Worm (Caenorhabditis elegans) whole organism, L2 larva: ENCODE measurements around the gene ZC132.3.
"Not testable (repeated sequence)": the region's sequence is repeated elsewhere in the genome, so short reads cannot be mapped to it uniquely, and the experiment has no call there.

Experiments
- C34F6.9 ChIP-seq: fragments of 150-350 bp; optimal IDR thresholded peaks from 2 replicates; lab custom pipeline; 2014; ENCODE audit warnings: missing biosample characterization, missing genetic modification characterization
- Y55F3AM.14 ChIP-seq: fragments of 200-800 bp; sonication (Bioruptor generic); optimal IDR thresholded peaks from 2 replicates; lab custom pipeline; 2018; ENCODE audit warnings: mild to moderate bottlenecking, missing genetic modification characterization, missing compliant biosample characterization
- ZK546.5 ChIP-seq: sonication (generic microtip); optimal IDR thresholded peaks from 2 replicates; lab custom pipeline; 2017; ENCODE audit warnings: missing biosample characterization, missing genetic modification characterization
- alr-1 ChIP-seq: fragments of 150-350 bp; optimal IDR thresholded peaks from 2 replicates; lab custom pipeline; 2014; ENCODE audit warnings: missing biosample characterization, missing genetic modification characterization
- aly-2 ChIP-seq: fragments of 150-350 bp; optimal IDR thresholded peaks from 2 replicates; lab custom pipeline; 2014; ENCODE audit warnings: missing biosample characterization, missing genetic modification characterization
- ama-1 ChIP-seq: fragments of 150-350 bp; optimal IDR thresholded peaks from 2 replicates; lab custom pipeline; 2018; ENCODE audit warnings: inconsistent platforms
- blmp-1 ChIP-seq: sonication (generic microtip); optimal IDR thresholded peaks from 2 replicates; lab custom pipeline; 2017; ENCODE audit warnings: missing genetic modification characterization, mild to moderate bottlenecking, missing compliant biosample characterization, antibody characterized with exemption, moderate library complexity; ENCODE audit not compliant: insufficient read depth
- ceh-16 ChIP-seq: fragments of 150-350 bp; optimal IDR thresholded peaks from 2 replicates; lab custom pipeline; 2014; ENCODE audit warnings: missing biosample characterization, missing genetic modification characterization
- crh-2 ChIP-seq: sonication (generic microtip); optimal IDR thresholded peaks from 2 replicates; lab custom pipeline; 2017; ENCODE audit warnings: missing biosample characterization, missing genetic modification characterization
- dmd-4 ChIP-seq: sonication (generic microtip); optimal IDR thresholded peaks from 2 replicates; lab custom pipeline; 2017; ENCODE audit warnings: missing biosample characterization, missing genetic modification characterization
- elt-1 ChIP-seq: fragments of 150-350 bp; optimal IDR thresholded peaks from 2 replicates; lab custom pipeline; 2014; ENCODE audit warnings: missing biosample characterization, missing genetic modification characterization
- fos-1 ChIP-seq: fragments of 150-350 bp; optimal IDR thresholded peaks from 2 replicates; lab custom pipeline; 2014; ENCODE audit warnings: missing biosample characterization, missing genetic modification characterization
- gmeb-1 ChIP-seq: fragments of 150-350 bp; optimal IDR thresholded peaks from 2 replicates; lab custom pipeline; 2014; ENCODE audit warnings: missing biosample characterization, missing genetic modification characterization
- mab-5 ChIP-seq: fragments of 150-350 bp; optimal IDR thresholded peaks from 2 replicates; lab custom pipeline; 2014; ENCODE audit warnings: missing biosample characterization, missing genetic modification characterization
- mdl-1 ChIP-seq, 2 experiments: fragments of 150-350 bp in 1 of 2; sonication (generic microtip) in 1 of 2; optimal IDR thresholded peaks; 2 replicates each; lab custom pipeline; 2017; ENCODE audit warnings: missing biosample characterization in 2 of 2, missing genetic modification characterization in 2 of 2
- nhr-10 ChIP-seq: sonication (generic microtip); optimal IDR thresholded peaks from 2 replicates; lab custom pipeline; 2017; ENCODE audit warnings: missing biosample characterization, missing genetic modification characterization
- nhr-12 ChIP-seq: fragments of 150-350 bp; optimal IDR thresholded peaks from 2 replicates; lab custom pipeline; 2014; ENCODE audit warnings: missing biosample characterization, missing genetic modification characterization
- nhr-21 ChIP-seq: fragments of 150-350 bp; optimal IDR thresholded peaks from 2 replicates; lab custom pipeline; 2014; ENCODE audit warnings: missing biosample characterization, missing genetic modification characterization
- nhr-23 ChIP-seq: fragments of 150-350 bp; optimal IDR thresholded peaks from 2 replicates; lab custom pipeline; 2014; ENCODE audit warnings: missing biosample characterization, missing genetic modification reagents, missing genetic modification characterization
- nhr-237 ChIP-seq: fragments of 150-350 bp; optimal IDR thresholded peaks from 2 replicates; lab custom pipeline; 2014; ENCODE audit warnings: missing biosample characterization, missing genetic modification characterization
- nhr-77 ChIP-seq: fragments of 150-350 bp; optimal IDR thresholded peaks from 2 replicates; lab custom pipeline; 2014; ENCODE audit warnings: missing biosample characterization, missing genetic modification characterization
- peb-1 ChIP-seq: fragments of 150-350 bp; optimal IDR thresholded peaks from 2 replicates; lab custom pipeline; 2014; ENCODE audit warnings: missing biosample characterization, missing genetic modification characterization
- skn-1 ChIP-seq: sonication (generic microtip); optimal IDR thresholded peaks from 2 replicates; lab custom pipeline; 2017; ENCODE audit warnings: missing biosample characterization, missing genetic modification characterization
- sma-3 ChIP-seq: sonication (generic microtip); optimal IDR thresholded peaks from 2 replicates; lab custom pipeline; 2016; ENCODE audit warnings: missing genetic modification reagents, missing genetic modification characterization, missing compliant biosample characterization
- snpc-4 ChIP-seq: fragments of 150-350 bp; optimal IDR thresholded peaks from 2 replicates; lab custom pipeline; 2014; ENCODE audit warnings: missing biosample characterization, missing genetic modification characterization
- unc-39 ChIP-seq: fragments of 150-350 bp; optimal IDR thresholded peaks from 2 replicates; lab custom pipeline; 2014; ENCODE audit warnings: missing biosample characterization, missing genetic modification characterization
- unc-55 ChIP-seq: fragments of 150-350 bp; sonication (generic microtip); optimal IDR thresholded peaks from 3 replicates; lab custom pipeline; 2014; ENCODE audit warnings: missing biosample characterization, missing genetic modification reagents, missing genetic modification characterization
- unc-62 ChIP-seq: fragments of 150-350 bp; optimal IDR thresholded peaks from 2 replicates; lab custom pipeline; 2014; ENCODE audit warnings: missing biosample characterization, missing genetic modification reagents, missing genetic modification characterization
- zag-1 ChIP-seq: fragments of 150-350 bp; optimal IDR thresholded peaks from 2 replicates; lab custom pipeline; 2014; ENCODE audit warnings: missing biosample characterization, missing genetic modification characterization
- ztf-1 ChIP-seq: fragments of 200-800 bp; sonication (Bioruptor generic); conservative IDR thresholded peaks from 2 replicates; pipeline ENCODE4 v1.3.6; 2022; ENCODE audit warnings: missing genetic modification characterization, missing compliant biosample characterization
- ztf-11 ChIP-seq: sonication (generic microtip); optimal IDR thresholded peaks from 2 replicates; lab custom pipeline; 2017; ENCODE audit warnings: missing biosample characterization, missing genetic modification characterization
- ztf-4 ChIP-seq: fragments of 150-350 bp; optimal IDR thresholded peaks from 2 replicates; lab custom pipeline; 2014; ENCODE audit warnings: missing biosample characterization, missing genetic modification characterization

ZC132.3 gene

DNA sequence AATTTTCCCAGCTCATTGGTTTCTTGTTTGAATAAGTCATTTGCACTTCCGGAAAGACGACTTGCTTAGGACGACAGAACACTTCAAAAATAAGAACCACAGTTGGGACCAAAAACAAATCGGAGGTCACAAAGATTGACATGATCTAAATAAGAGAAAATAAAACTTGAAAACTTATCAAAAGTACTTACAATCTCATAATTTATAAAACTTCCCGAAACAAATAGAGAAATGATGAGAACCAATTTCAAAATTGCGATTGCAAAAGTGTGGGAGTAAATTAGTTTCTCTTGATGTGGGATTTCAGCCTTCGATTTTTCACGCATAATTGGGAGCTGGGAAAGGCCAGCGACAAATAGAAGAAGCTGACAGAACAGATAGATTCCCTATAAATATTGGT lies 1.1 kb downstream of the ZC132.3 start, which contains the start of gene ZC132.11:
ZC132.11 (minus strand) TSS at position 101 of the 400 bp plus-strand sequence.
- TF ChIP-seq alr-1, result no peak
- TF ChIP-seq peb-1, result no peak
- TF ChIP-seq mdl-1 (tag; optimal IDR thresholded peaks at IDR 0.05; lab: Kevin White, UChicago), result no peak
- TF ChIP-seq gmeb-1 (tag; lab: Kevin White, UChicago), result no peak
- no peak for TF ChIP-seq unc-39

DNA sequence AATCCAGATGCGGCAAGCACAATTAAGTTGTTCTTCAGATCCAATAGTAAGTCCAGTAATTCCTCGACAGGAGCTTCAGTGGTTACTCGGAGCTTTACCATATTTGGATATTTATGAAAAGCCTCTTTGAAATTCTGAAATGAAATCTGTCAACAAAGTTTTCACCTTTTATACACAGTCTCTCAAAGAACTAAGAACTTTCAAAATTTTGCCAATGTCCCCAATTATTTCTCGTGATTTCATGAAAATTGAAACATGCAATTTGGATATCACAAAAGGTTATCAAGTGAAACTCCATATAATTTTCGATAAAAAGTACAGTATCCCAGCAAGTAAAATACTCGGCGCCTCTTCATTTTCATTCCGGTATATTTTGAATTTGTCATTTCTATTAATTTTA lies 3.7 kb downstream of the ZC132.3 start, which contains the start of gene F47D2.11:
F47D2.11 (minus strand) TSS at position 101 of the 400 bp plus-strand sequence.
- TF ChIP-seq ama-1 (lab: Kevin White, UChicago) (no peak), ZK546.5 (no peak), blmp-1 (no peak), ztf-1 (GFP tag; lab: Robert Waterston, UW) (no peak), nhr-237 (tag; lab: Kevin White, UChicago) (no peak), Y55F3AM.14 (GFP tag; lab: Kevin White, UChicago) (no peak), elt-1 (tag; lab: Kevin White, UChicago) (no peak)

DNA sequence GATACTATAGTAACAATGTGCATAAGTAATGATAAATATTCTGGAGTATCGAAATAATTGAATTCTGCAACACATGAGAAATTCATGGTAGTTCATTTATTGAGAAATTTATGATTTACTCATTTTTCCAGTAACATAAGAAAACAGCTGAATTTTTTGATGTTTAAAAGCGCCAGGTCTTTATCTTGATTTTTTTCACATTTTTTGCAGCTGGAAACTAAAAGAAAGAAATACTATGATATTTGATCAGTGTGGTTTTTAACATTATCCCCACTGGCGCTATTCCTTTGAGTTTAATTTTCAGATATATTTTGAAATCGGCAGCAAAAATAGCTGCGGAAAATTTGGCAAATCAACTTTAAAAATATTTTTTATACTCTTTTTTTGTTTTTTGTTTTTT lies 6.2 kb downstream of the ZC132.3 start, which contains the start of gene srh-194:
srh-194 (minus strand) TSS at position 101 of the 400 bp plus-strand sequence.
- TF ChIP-seq nhr-12; mab-5 (tag; lab: Kevin White, UChicago); snpc-4 (tag; lab: Kevin White, UChicago): not testable (repeated sequence)
- TF ChIP-seq, all 48 proteins: peak for 0; not testable (repeated sequence) for 48

DNA sequence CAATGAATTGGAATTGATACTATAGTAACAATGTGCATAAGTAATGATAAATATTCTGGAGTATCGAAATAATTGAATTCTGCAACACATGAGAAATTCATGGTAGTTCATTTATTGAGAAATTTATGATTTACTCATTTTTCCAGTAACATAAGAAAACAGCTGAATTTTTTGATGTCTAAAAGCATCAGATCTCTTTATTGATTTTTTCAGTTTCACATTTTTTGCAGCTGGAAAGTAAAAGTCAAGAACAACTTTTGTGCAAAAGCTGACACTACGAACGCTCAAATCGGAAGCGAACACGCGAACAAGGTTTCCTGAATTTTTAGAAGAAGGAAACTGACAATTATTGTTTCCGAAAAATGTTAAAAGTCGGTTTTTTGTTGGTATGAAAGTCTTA lies 9.5 kb downstream of the ZC132.3 start, which contains the start of gene srh-193:
srh-193 (minus strand) TSS at position 101 of the 400 bp plus-strand sequence.
- TF ChIP-seq alr-1; aly-2 (tag; lab: Kevin White, UChicago); gmeb-1 (tag; lab: Kevin White, UChicago): not testable (repeated sequence)

DNA sequence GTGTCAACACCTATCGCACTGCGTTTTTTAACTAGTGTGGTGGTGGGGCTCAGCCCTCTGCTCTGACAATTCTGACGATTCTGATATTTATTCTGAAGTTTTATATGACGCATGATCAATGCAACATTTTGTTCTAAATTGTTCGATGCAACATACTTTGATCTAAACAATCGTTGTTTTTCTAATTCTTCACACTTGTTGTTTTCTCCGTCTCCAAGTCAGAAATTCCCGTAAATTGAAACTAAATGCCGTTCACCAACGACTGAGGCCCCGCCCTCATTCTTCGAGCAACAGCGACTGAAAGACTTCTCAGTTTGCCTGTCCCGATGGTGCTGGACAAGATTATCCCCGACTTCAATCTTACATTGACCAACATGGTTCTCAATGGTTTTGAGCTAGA lies 14.9 kb downstream of the ZC132.3 start, which contains the start of gene srt-19:
srt-19 (plus strand) TSS at position 301 of the 400 bp plus-strand sequence.
- TF ChIP-seq C34F6.9, ztf-11, nhr-77 (tag; lab: Kevin White, UChicago): not testable (repeated sequence)
- TF ChIP-seq, all 48 proteins: peak for 0; not testable (repeated sequence) for 48

DNA sequence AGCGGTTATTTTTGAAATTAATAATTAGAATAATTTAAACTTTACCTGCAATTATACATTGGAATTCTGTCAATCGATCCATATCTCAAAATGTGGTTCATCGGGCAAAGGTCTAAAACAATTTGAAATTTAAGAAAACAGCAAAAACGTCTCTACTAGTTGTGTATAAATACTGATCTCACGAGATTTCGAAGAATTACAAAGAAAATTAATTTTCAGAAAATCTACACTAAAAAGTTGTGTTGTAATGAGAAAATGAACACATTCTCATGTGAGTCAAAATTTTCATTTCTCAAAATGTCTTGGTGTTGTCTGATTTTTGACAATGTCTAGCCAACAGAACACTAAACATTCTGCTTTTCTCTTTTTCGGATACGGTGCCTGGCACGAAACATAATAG lies 17.9 kb downstream of the ZC132.3 start, which contains the start of gene srt-37:
srt-37 (minus strand) TSS at position 101 of the 400 bp plus-strand sequence.
- TF ChIP-seq blmp-1; ztf-4 (tag; lab: Kevin White, UChicago); ama-1 (lab: Kevin White, UChicago): not testable (repeated sequence)
- TF ChIP-seq, all 48 proteins: peak for 0; not testable (repeated sequence) for 48

DNA sequence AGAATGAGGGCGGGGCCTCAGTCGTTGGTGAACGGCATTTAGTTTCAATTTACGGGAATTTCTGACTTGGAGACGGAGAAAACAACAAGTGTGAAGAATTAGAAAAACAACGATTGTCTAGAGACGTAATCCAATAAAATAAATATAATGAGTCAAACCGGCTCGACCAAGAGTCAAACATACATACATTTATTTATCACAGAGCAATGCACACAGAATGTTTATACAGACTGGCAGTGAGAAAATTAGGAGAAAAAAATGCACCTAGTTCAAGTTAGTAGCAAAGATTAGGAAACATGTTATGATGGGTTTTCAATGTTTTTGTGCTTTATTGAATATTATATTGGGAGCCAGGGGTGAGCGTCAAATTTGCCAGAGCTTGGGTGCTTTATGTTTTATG lies 20.9 kb downstream of the ZC132.3 start, which contains the start of gene srt-20:
srt-20 (minus strand) TSS at position 101 of the 400 bp plus-strand sequence.
- not testable (repeated sequence) for TF ChIP-seq unc-39; nhr-10 (tag; lab: Kevin White, UChicago); crh-2 (tag; lab: Kevin White, UChicago)

DNA sequence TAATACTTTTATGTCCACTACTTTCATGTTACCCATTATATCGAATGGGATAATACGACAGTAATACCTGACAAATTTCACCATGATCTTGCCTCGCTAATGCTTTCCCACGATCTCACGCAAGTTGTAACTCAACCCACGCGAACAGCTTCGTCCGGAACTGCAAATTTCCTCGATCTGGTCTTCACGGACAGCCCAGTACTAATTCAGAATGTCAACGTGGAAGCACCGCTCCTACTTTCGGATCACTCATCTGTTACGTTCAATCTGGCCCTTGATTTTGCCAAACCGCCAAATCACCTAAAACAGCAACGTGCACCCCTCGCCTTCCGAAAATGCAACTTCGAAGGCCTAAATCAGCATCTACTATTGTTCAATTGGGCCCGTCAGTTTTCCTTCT lies 26.3 kb downstream of the ZC132.3 start:
- TF ChIP-seq nhr-77 (tag; lab: Kevin White, UChicago) (no peak), nhr-237 (tag; lab: Kevin White, UChicago) (no peak), ama-1 (lab: Kevin White, UChicago) (no peak), ceh-16 (no peak), nhr-23 (no peak), unc-55 (no peak), C34F6.9 (tag; lab: Kevin White, UChicago) (no peak), nhr-21 (no peak), zag-1 (tag; lab: Kevin White, UChicago) (no peak), skn-1 (no peak), dmd-4 (no peak), unc-62 (GFP tag; lab: Kevin White, UChicago) (no peak), elt-1 (tag; lab: Kevin White, UChicago) (no peak), fos-1 (tag; lab: Kevin White, UChicago) (no peak), aly-2 (tag; lab: Kevin White, UChicago) (no peak), alr-1 (no peak), sma-3 (no peak), peb-1 (no peak)
